Worm (Caenorhabditis elegans): ENCODE data around the gene F43B10.1.

DNA sequence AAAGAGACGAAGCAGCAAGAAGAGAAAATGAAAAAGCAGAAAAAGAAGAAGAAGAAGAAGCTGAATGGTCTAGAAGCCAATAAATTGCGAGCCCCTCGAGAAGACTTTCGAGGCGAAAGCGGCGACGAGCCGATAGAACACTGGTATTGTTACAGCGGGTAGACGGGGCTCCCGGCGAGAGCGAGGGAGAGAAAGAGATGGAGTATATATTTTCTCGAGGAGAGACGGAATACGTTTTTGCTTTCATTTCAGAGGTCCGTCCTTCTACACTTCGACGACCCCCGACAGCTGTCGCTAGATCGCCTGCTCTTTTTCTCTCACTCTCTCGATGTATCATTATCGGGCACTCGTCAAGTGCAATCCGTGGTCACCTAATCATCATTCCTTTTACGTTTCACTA lies 7.3 kb downstream of the F43B10.1 start:
- no peak; the same call in 1 of the 2 replicates for TF ChIP-seq flt-1 (GFP tag; IDR thresholded peaks at IDR 0.05)
- no peak for TF ChIP-seq med-1 (GFP tag; optimal IDR thresholded peaks at IDR 0.05; ENCODE audit: insufficient read depth)
- TF ChIP-seq cog-1 (tag; optimal IDR thresholded peaks at IDR 0.05), result no peak
- TF ChIP-seq tab-1 (GFP tag; IDR thresholded peaks at IDR 0.05), result no peak
- TF ChIP-seq ref-1 (GFP tag; conservative IDR thresholded peaks at IDR 0.05), result no peak
- no peak for TF ChIP-seq T22C8.4 (GFP tag; IDR thresholded peaks at IDR 0.05)
- no peak for TF ChIP-seq ztf-29 (GFP tag; IDR thresholded peaks at IDR 0.05)
